Fruit fly (Drosophila melanogaster) whole organism, embryonic: Measurements from ENCODE around the gene Nup358.

Experiments used
- Antp ChIP-seq: fragments of 200-800 bp; sonication (Bioruptor generic); optimal IDR thresholded peaks from 3 replicates; lab custom pipeline; 2016; ENCODE audit warnings: missing biosample characterization, missing genetic modification characterization
- Bgb ChIP-seq: fragments of 200-800 bp; sonication (Bioruptor generic); IDR thresholded peaks from 2 replicates; pipeline ENCODE4 v1.3.6; 2022; ENCODE audit warnings: missing biosample characterization, missing genetic modification characterization; ENCODE audit not compliant: partially characterized antibody
- Blimp-1 ChIP-seq: fragments of 200-800 bp; sonication (Bioruptor generic); optimal IDR thresholded peaks from 3 replicates; lab custom pipeline; 2018; ENCODE audit warnings: missing biosample characterization, missing genetic modification characterization, mild to moderate bottlenecking, moderate library complexity, missing genetic modification reagents
- CG12219 ChIP-seq: fragments of 200-800 bp; sonication (Bioruptor generic); optimal IDR thresholded peaks from 3 replicates; lab custom pipeline; 2018; ENCODE audit warnings: missing biosample characterization, mild to moderate bottlenecking, missing genetic modification characterization
- CG12299 ChIP-seq: fragments of 200-800 bp; sonication (Bioruptor generic); optimal IDR thresholded peaks from 2 replicates; lab custom pipeline; 2018; ENCODE audit warnings: missing biosample characterization, mild to moderate bottlenecking, missing genetic modification characterization
- CG15011 ChIP-seq: fragments of 200-800 bp; sonication (Bioruptor generic); optimal IDR thresholded peaks from 3 replicates; lab custom pipeline; 2018; ENCODE audit warnings: missing biosample characterization, mild to moderate bottlenecking, missing genetic modification characterization
- CG16863 ChIP-seq: fragments of 200-800 bp; sonication (Bioruptor generic); optimal IDR thresholded peaks from 3 replicates; lab custom pipeline; 2016; ENCODE audit warnings: missing biosample characterization, missing genetic modification characterization
- CG17328 ChIP-seq: fragments of 200-800 bp; sonication (Bioruptor generic); IDR thresholded peaks from 2 replicates; pipeline ENCODE4 v1.3.6; 2022; ENCODE audit warnings: missing biosample characterization, missing genetic modification characterization
- CG18011 ChIP-seq: fragments of 200-800 bp; sonication (Bioruptor generic); optimal IDR thresholded peaks from 2 replicates; lab custom pipeline; 2017; ENCODE audit warnings: missing biosample characterization, missing genetic modification characterization, mild to moderate bottlenecking, moderate library complexity, missing genotype
- CG2712 ChIP-seq: fragments of 200-800 bp; optimal IDR thresholded peaks from 3 replicates; lab custom pipeline; 2019; ENCODE audit warnings: missing biosample characterization, mild to moderate bottlenecking, missing genetic modification characterization, moderate library complexity
- CG2889 ChIP-seq: fragments of 200-800 bp; sonication (Bioruptor generic); IDR thresholded peaks from 3 replicates; pipeline ENCODE4 v1.3.6; 2022; ENCODE audit warnings: missing biosample characterization, missing genetic modification characterization
- CG31365 ChIP-seq: fragments of 200-800 bp; sonication (Bioruptor generic); optimal IDR thresholded peaks from 2 replicates; lab custom pipeline; 2018; ENCODE audit warnings: missing biosample characterization, mild to moderate bottlenecking, missing genetic modification characterization
- CG33557 ChIP-seq: fragments of 200-800 bp; sonication (Bioruptor generic); optimal IDR thresholded peaks from 2 replicates; lab custom pipeline; 2019; ENCODE audit warnings: missing biosample characterization, mild to moderate bottlenecking, missing genetic modification characterization, moderate library complexity
- CG3726 ChIP-seq: fragments of 200-800 bp; sonication (Bioruptor generic); IDR thresholded peaks from 3 replicates; pipeline ENCODE4, ENCODE4 v1.3.6; 2022; ENCODE audit warnings: missing biosample characterization, missing genetic modification characterization
- CG5245 ChIP-seq: fragments of 200-800 bp; sonication (Bioruptor generic); optimal IDR thresholded peaks from 3 replicates; lab custom pipeline; 2016; ENCODE audit warnings: missing biosample characterization, missing genetic modification characterization
- CG6854 ChIP-seq: fragments of 200-800 bp; sonication (Bioruptor generic); optimal IDR thresholded peaks from 3 replicates; lab custom pipeline; 2017; ENCODE audit warnings: missing biosample characterization, mild to moderate bottlenecking, missing genetic modification characterization
- CG7556 ChIP-seq: fragments of 200-800 bp; sonication (Bioruptor generic); optimal IDR thresholded peaks from 2 replicates; lab custom pipeline; 2017; ENCODE audit warnings: missing biosample characterization, mild to moderate bottlenecking, missing genetic modification characterization
- CG7786 ChIP-seq: fragments of 200-800 bp; sonication (Bioruptor generic); optimal IDR thresholded peaks from 2 replicates; lab custom pipeline; 2016; ENCODE audit warnings: missing biosample characterization, missing genetic modification characterization
- CG7987 ChIP-seq: fragments of 200-800 bp; sonication (Bioruptor generic); optimal IDR thresholded peaks from 2 replicates; lab custom pipeline; 2018; ENCODE audit warnings: missing biosample characterization, mild to moderate bottlenecking, missing genetic modification characterization, moderate library complexity
- CG9817 ChIP-seq: fragments of 200-800 bp; sonication (Bioruptor generic); optimal IDR thresholded peaks from 2 replicates; lab custom pipeline; 2018; ENCODE audit warnings: missing biosample characterization, mild to moderate bottlenecking, missing genetic modification characterization, moderate library complexity
- D19B ChIP-seq: fragments of 200-800 bp; sonication (Bioruptor generic); optimal IDR thresholded peaks from 2 replicates; lab custom pipeline; 2017; ENCODE audit warnings: missing biosample characterization, mild to moderate bottlenecking, missing genetic modification characterization
- Dll ChIP-seq: fragments of 200-800 bp; sonication (Bioruptor generic); IDR thresholded peaks from 4 replicates; pipeline ENCODE4 v1.3.6; 2022; ENCODE audit warnings: missing biosample characterization, missing genetic modification characterization; ENCODE audit not compliant: partially characterized antibody
- Dp ChIP-seq: fragments of 200-800 bp; sonication (Bioruptor generic); optimal IDR thresholded peaks from 2 replicates; lab custom pipeline; 2018; ENCODE audit warnings: missing biosample characterization, mild to moderate bottlenecking, missing genetic modification characterization, moderate library complexity
- Fer1 ChIP-seq: fragments of 200-800 bp; sonication (Bioruptor generic); optimal IDR thresholded peaks from 2 replicates; lab custom pipeline; 2017; ENCODE audit warnings: missing biosample characterization, mild to moderate bottlenecking, missing genetic modification characterization
- H15 ChIP-seq: fragments of 200-800 bp; sonication (Bioruptor generic); IDR thresholded peaks from 3 replicates; pipeline ENCODE4 v1.3.6; 2022; ENCODE audit warnings: missing biosample characterization, missing genetic modification characterization
- HmgD ChIP-seq: fragments of 200-800 bp; sonication (Bioruptor generic); optimal IDR thresholded peaks from 3 replicates; lab custom pipeline; 2016; ENCODE audit warnings: missing biosample characterization, missing genetic modification characterization
- Hr51 ChIP-seq, 2 experiments: fragments of 200-800 bp; sonication (Bioruptor generic); optimal IDR thresholded peaks; 2 replicates in 1 of 2; 3 replicates in 1 of 2; lab custom pipeline; 2016 to 2018; ENCODE audit warnings: missing biosample characterization in 2 of 2, missing genetic modification characterization in 2 of 2, mild to moderate bottlenecking in 1 of 2, moderate library complexity in 1 of 2
- Kr ChIP-seq: fragments of 200-800 bp; sonication (Bioruptor generic); optimal IDR thresholded peaks from 2 replicates; lab custom pipeline; 2017; ENCODE audit warnings: missing biosample characterization, mild to moderate bottlenecking, missing genetic modification characterization
- NC2α ChIP-seq: fragments of 200-800 bp; sonication (Bioruptor generic); optimal IDR thresholded peaks from 2 replicates; lab custom pipeline; 2016; ENCODE audit warnings: missing biosample characterization, missing genetic modification characterization
- NfI ChIP-seq: fragments of 200-800 bp; sonication (Bioruptor generic); optimal IDR thresholded peaks from 3 replicates; lab custom pipeline; 2018; ENCODE audit warnings: missing biosample characterization, mild to moderate bottlenecking, missing genetic modification characterization, moderate library complexity
- Optix ChIP-seq: fragments of 200-800 bp; sonication (Bioruptor generic); IDR thresholded peaks from 3 replicates; pipeline ENCODE4 v1.3.6; 2022; ENCODE audit warnings: missing biosample characterization, missing genetic modification characterization
- Ptx1 ChIP-seq: fragments of 200-800 bp; sonication (Bioruptor generic); IDR thresholded peaks from 2 replicates; pipeline ENCODE4 v1.3.6; 2022; ENCODE audit warnings: missing biosample characterization, missing genetic modification characterization
- Spps ChIP-seq: fragments of 200-800 bp; sonication (Bioruptor generic); optimal IDR thresholded peaks from 2 replicates; lab custom pipeline; 2018; ENCODE audit warnings: missing biosample characterization, mild to moderate bottlenecking, missing genetic modification characterization
- abd-A ChIP-seq: fragments of 200-800 bp; sonication (Bioruptor generic); optimal IDR thresholded peaks from 3 replicates; lab custom pipeline; 2019; ENCODE audit warnings: missing biosample characterization, mild to moderate bottlenecking, missing genetic modification characterization, moderate library complexity
- al ChIP-seq: fragments of 200-800 bp; sonication (Bioruptor generic); IDR thresholded peaks from 2 replicates; pipeline ENCODE4 v1.3.6; 2022; ENCODE audit warnings: missing biosample characterization, missing genetic modification characterization
- br ChIP-seq: fragments of >200 bp; optimal IDR thresholded peaks from 2 replicates; lab custom pipeline; 2017
- bsh ChIP-seq, 2 experiments: fragments of 200-800 bp; sonication (Bioruptor generic); optimal IDR thresholded peaks; 2 replicates each; lab custom pipeline; 2017 to 2018; ENCODE audit warnings: mild to moderate bottlenecking in 2 of 2, missing biosample characterization in 2 of 2, missing genetic modification characterization in 2 of 2, moderate library complexity in 1 of 2
- btn ChIP-seq: fragments of 200-800 bp; sonication (Bioruptor generic); optimal IDR thresholded peaks from 2 replicates; lab custom pipeline; 2016; ENCODE audit warnings: missing biosample characterization, missing genetic modification characterization
- dmrt11E ChIP-seq: fragments of 200-800 bp; sonication (Bioruptor generic); optimal IDR thresholded peaks from 3 replicates; lab custom pipeline; 2018; ENCODE audit warnings: missing biosample characterization, mild to moderate bottlenecking, missing genetic modification characterization, moderate library complexity
- ewg ChIP-seq: fragments of 200-800 bp; sonication (Bioruptor generic); optimal IDR thresholded peaks from 3 replicates; lab custom pipeline; 2017; ENCODE audit warnings: mild to moderate bottlenecking, missing biosample characterization, missing genetic modification reagents, missing genetic modification characterization
- fd96Cb ChIP-seq: fragments of 200-800 bp; sonication (Bioruptor generic); optimal IDR thresholded peaks from 2 replicates; lab custom pipeline; 2018; ENCODE audit warnings: missing biosample characterization, mild to moderate bottlenecking, missing genetic modification characterization, moderate library complexity
- her ChIP-seq: fragments of 200-800 bp; sonication (Bioruptor generic); optimal IDR thresholded peaks from 2 replicates; lab custom pipeline; 2016; ENCODE audit warnings: missing biosample characterization, missing genetic modification characterization
- hth ChIP-seq: fragments of >200 bp; optimal IDR thresholded peaks from 2 replicates; lab custom pipeline; 2017; ENCODE audit warnings: inconsistent platforms
- ind ChIP-seq: fragments of 200-800 bp; sonication (Bioruptor generic); optimal IDR thresholded peaks from 3 replicates; lab custom pipeline; 2016; ENCODE audit warnings: missing biosample characterization, missing genetic modification characterization
- mld ChIP-seq: fragments of 200-800 bp; sonication (Bioruptor generic); IDR thresholded peaks from 3 replicates; pipeline ENCODE4 v1.3.6; 2022; ENCODE audit warnings: missing biosample characterization, missing genetic modification characterization; ENCODE audit not compliant: partially characterized antibody
- oc ChIP-seq: fragments of 200-800 bp; sonication (Bioruptor generic); optimal IDR thresholded peaks from 2 replicates; lab custom pipeline; 2018; ENCODE audit warnings: missing biosample characterization, mild to moderate bottlenecking, missing genetic modification characterization, moderate library complexity
- peb ChIP-seq: fragments of 200-800 bp; sonication (Bioruptor generic); IDR thresholded peaks from 2 replicates; pipeline ENCODE4 v1.3.6; 2022; ENCODE audit warnings: missing biosample characterization, missing genetic modification characterization
- slp2 ChIP-seq: fragments of 200-800 bp; sonication (Bioruptor generic); optimal IDR thresholded peaks from 2 replicates; lab custom pipeline; 2016; ENCODE audit warnings: missing biosample characterization, missing genetic modification characterization
- tin ChIP-seq: fragments of 200-800 bp; sonication (Bioruptor generic); optimal IDR thresholded peaks from 3 replicates; lab custom pipeline; 2016; ENCODE audit warnings: missing biosample characterization, missing genetic modification characterization
- tx ChIP-seq: fragments of 200-800 bp; sonication (Bioruptor generic); optimal IDR thresholded peaks from 2 replicates; lab custom pipeline; 2016; ENCODE audit warnings: missing biosample characterization, missing genetic modification characterization
- vfl ChIP-seq: fragments of 200-800 bp; sonication (Bioruptor generic); optimal IDR thresholded peaks from 2 replicates; lab custom pipeline; 2016; ENCODE audit warnings: missing biosample characterization, missing genetic modification characterization

Gene Nup358

dm6 chr3R:25221203-25221807, 27.8 kb upstream of the Nup358 start, which contains the start of gene Alg9 (continued):
- no peak for TF ChIP-seq CG12219 (GFP tag; lab: Kevin White, UChicago)
- TF ChIP-seq abd-A (tag; lab: Kevin White, UChicago), result no peak
- TF ChIP-seq CG2712 (tag; lab: Kevin White, UChicago), result no peak
- no peak for TF ChIP-seq ewg
- TF ChIP-seq H15, result no peak
- no peak for TF ChIP-seq CG18011 (GFP tag; lab: Kevin White, UChicago)
- TF ChIP-seq Fer1 (GFP tag; lab: Kevin White, UChicago), result no peak
- no peak for TF ChIP-seq tin (GFP tag; lab: Kevin White, UChicago)
- TF ChIP-seq al (GFP tag; lab: Robert Waterston, UW), result no peak
- peak; percentile 88 for TF ChIP-seq mld (GFP tag; lab: Robert Waterston, UW)
- TF ChIP-seq HmgD, result peak; percentile 46
- no peak for TF ChIP-seq CG12299 (tag; lab: Kevin White, UChicago)
- no peak for TF ChIP-seq Ptx1 (GFP tag; lab: Robert Waterston, UW)
- TF ChIP-seq CG17328 (GFP tag; lab: Robert Waterston, UW), result no peak
- no peak for TF ChIP-seq ind
- TF ChIP-seq Dll, result peak; percentile 89
- no peak for TF ChIP-seq Spps (tag; lab: Kevin White, UChicago)
- no peak for TF ChIP-seq Kr
- TF ChIP-seq CG16863, result no peak
- TF ChIP-seq Antp (GFP tag; lab: Kevin White, UChicago), result no peak
- TF ChIP-seq dmrt11E (tag; lab: Kevin White, UChicago), result no peak
- TF ChIP-seq CG6854, result no peak
- TF ChIP-seq Optix (GFP tag; lab: Robert Waterston, UW), result no peak
- TF ChIP-seq CG2889 (GFP tag; lab: Robert Waterston, UW), result no peak
- no peak for TF ChIP-seq CG5245 (GFP tag; lab: Kevin White, UChicago)
- no peak for TF ChIP-seq br (lab: Kevin White, UChicago)
- TF ChIP-seq fd96Cb (tag; lab: Kevin White, UChicago), result no peak
- TF ChIP-seq CG31365 (tag; lab: Kevin White, UChicago), result no peak
- TF ChIP-seq CG7987, result no peak
- TF ChIP-seq CG7556 (GFP tag; lab: Kevin White, UChicago), result no peak
- TF ChIP-seq slp2 (GFP tag; lab: Kevin White, UChicago), result no peak
- TF ChIP-seq CG3726 (GFP tag; lab: Robert Waterston, UW), result no peak
- no peak for TF ChIP-seq CG33557
- TF ChIP-seq Bgb (GFP tag; lab: Robert Waterston, UW), result peak; percentile 93
- no peak for TF ChIP-seq oc
- TF ChIP-seq CG9817, result no peak
- no peak for TF ChIP-seq her
- no peak for TF ChIP-seq tx
- TF ChIP-seq Blimp-1, result no peak
- TF ChIP-seq CG15011 (GFP tag; lab: Kevin White, UChicago), result no peak
- TF ChIP-seq NfI (GFP tag; lab: Kevin White, UChicago), result no peak
- no peak for TF ChIP-seq btn
- TF ChIP-seq vfl (GFP tag; lab: Kevin White, UChicago), result no peak
- no peak for TF ChIP-seq CG7786 (GFP tag; lab: Kevin White, UChicago)
- no peak for TF ChIP-seq NC2α (GFP tag; lab: Kevin White, UChicago)
- no peak for TF ChIP-seq peb
- TF ChIP-seq bsh (GFP tag; optimal IDR thresholded peaks at IDR 0.05; lab: Kevin White, UChicago), result no peak
- TF ChIP-seq Hr51 (GFP tag; optimal IDR thresholded peaks at IDR 0.05; lab: Kevin White, UChicago), result no peak
- peak; percentile 62 for TF ChIP-seq Dp (GFP tag; lab: Kevin White, UChicago)
- no peak for TF ChIP-seq hth
- no peak for TF ChIP-seq D19B (GFP tag; lab: Kevin White, UChicago)
